Fruit fly (Drosophila melanogaster) whole organism, wandering third instar larva: ENCODE results near the gene Gcn2.

Experiments used
- CG9705 ChIP-seq: fragments of 200-800 bp; sonication (Bioruptor generic); optimal IDR thresholded peaks from 2 replicates; lab custom pipeline; 2018; ENCODE audit warnings: missing biosample characterization, mild to moderate bottlenecking, missing genetic modification characterization
- Dfd ChIP-seq: fragments of >200 bp; optimal IDR thresholded peaks from 2 replicates; lab custom pipeline; 2017; ENCODE audit warnings: missing biosample characterization, missing genetic modification characterization
- GATAd ChIP-seq: sonication (Bioruptor generic); optimal IDR thresholded peaks from 2 replicates; lab custom pipeline; 2016; ENCODE audit warnings: missing biosample characterization, missing genetic modification characterization
- HLH106 ChIP-seq: fragments of 200-800 bp; optimal IDR thresholded peaks from 3 replicates; lab custom pipeline; 2019; ENCODE audit warnings: missing biosample characterization, mild to moderate bottlenecking, missing genetic modification characterization, moderate library complexity
- Myc ChIP-seq: fragments of >200 bp; optimal IDR thresholded peaks from 2 replicates; lab custom pipeline; 2017
- OdsH ChIP-seq: fragments of 200-800 bp; sonication (Bioruptor generic); optimal IDR thresholded peaks from 2 replicates; lab custom pipeline; 2016; ENCODE audit warnings: missing biosample characterization, mild to moderate bottlenecking, missing genetic modification characterization
- Rel ChIP-seq, 2 experiments: fragments of 200-800 bp; sonication (Bioruptor generic) in 1 of 2; optimal IDR thresholded peaks; 2 replicates in 1 of 2; 3 replicates in 1 of 2; lab custom pipeline; 2016 to 2019; ENCODE audit warnings: mild to moderate bottlenecking in 2 of 2, missing biosample characterization in 2 of 2, missing genetic modification characterization in 2 of 2, moderate library complexity in 1 of 2
- dl ChIP-seq, 2 experiments: fragments of 175-275, 200-275 bp in 1 of 2; fragments of 200-275 bp in 1 of 2; sonication (Bioruptor generic); optimal IDR thresholded peaks; lab custom pipeline; 2018; ENCODE audit warnings: mild to moderate bottlenecking in 2 of 2, missing biosample characterization in 2 of 2, missing genetic modification characterization in 2 of 2, moderate library complexity in 2 of 2; ENCODE audit not compliant: partially characterized antibody in 2 of 2, insufficient read depth in 1 of 2
- ey ChIP-seq: fragments of 200-800 bp; sonication (Bioruptor generic); optimal IDR thresholded peaks from 2 replicates; lab custom pipeline; 2016; ENCODE audit warnings: missing biosample characterization, missing genetic modification characterization
- fru ChIP-seq: fragments of 200-800 bp; sonication (Bioruptor generic); optimal IDR thresholded peaks from 3 replicates; lab custom pipeline; 2016; ENCODE audit warnings: missing biosample characterization, mild to moderate bottlenecking, missing genetic modification characterization
- h ChIP-seq: fragments of 200-800 bp; sonication (Bioruptor generic); optimal IDR thresholded peaks from 3 replicates; lab custom pipeline; 2016; ENCODE audit warnings: missing biosample characterization, mild to moderate bottlenecking, missing genetic modification characterization
- pan ChIP-seq: fragments of >200 bp; optimal IDR thresholded peaks from 2 replicates; lab custom pipeline; 2017
- psq ChIP-seq: fragments of 200-800 bp; sonication (Bioruptor generic); optimal IDR thresholded peaks from 3 replicates; lab custom pipeline; 2017; ENCODE audit warnings: missing biosample characterization, mild to moderate bottlenecking, missing genetic modification characterization, moderate library complexity
- usp ChIP-seq: fragments of >200 bp; optimal IDR thresholded peaks from 2 replicates; lab custom pipeline; 2017; ENCODE audit warnings: missing biosample characterization, missing genetic modification characterization

DNA sequence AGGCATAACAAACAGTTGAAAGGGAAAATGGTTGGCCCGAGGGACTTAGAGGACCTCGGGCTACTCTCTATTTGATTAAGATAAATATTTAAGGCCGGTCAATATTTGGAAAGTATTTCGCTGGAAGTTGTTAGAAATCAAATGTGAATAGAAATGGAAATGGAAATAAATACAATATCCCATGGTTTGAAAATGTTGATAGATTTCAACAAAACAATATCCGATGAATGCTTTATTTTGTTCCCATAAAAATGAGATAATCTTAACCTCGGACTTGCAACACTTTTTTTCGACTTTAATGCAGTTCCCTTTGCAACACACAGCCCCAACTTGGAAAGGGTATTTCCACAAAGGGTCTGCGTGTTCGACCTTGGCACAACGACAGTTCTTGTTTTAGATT is 26.4 kb upstream of the Gcn2 start:
- TF ChIP-seq OdsH (GFP tag; lab: Kevin White, UChicago) (no peak), psq (GFP tag; lab: Kevin White, UChicago) (no peak), HLH106 (tag; lab: Kevin White, UChicago) (no peak), ey (no peak), CG9705 (GFP tag; lab: Kevin White, UChicago) (no peak), GATAd (GFP tag; lab: Kevin White, UChicago) (no peak), fru (GFP tag; lab: Kevin White, UChicago) (no peak), dl (GFP tag; optimal IDR thresholded peaks at IDR 0.05; lab: Kevin White, UChicago; ENCODE audit: insufficient read depth in 1 of 2, partially characterized antibody in 2 of 2) (no peak), Myc (lab: Kevin White, UChicago) (no peak), usp (GFP tag; lab: Kevin White, UChicago) (no peak), h (GFP tag; lab: Kevin White, UChicago) (no peak), pan (no peak), Dfd (GFP tag; lab: Kevin White, UChicago) (no peak), Rel (GFP tag; optimal IDR thresholded peaks at IDR 0.05; lab: Kevin White, UChicago) (no peak), Rel (tag; optimal IDR thresholded peaks at IDR 0.05; lab: Kevin White, UChicago) (no peak)
